Fruit fly (Drosophila melanogaster): Measurements from ENCODE around the gene stwl.

DNA sequence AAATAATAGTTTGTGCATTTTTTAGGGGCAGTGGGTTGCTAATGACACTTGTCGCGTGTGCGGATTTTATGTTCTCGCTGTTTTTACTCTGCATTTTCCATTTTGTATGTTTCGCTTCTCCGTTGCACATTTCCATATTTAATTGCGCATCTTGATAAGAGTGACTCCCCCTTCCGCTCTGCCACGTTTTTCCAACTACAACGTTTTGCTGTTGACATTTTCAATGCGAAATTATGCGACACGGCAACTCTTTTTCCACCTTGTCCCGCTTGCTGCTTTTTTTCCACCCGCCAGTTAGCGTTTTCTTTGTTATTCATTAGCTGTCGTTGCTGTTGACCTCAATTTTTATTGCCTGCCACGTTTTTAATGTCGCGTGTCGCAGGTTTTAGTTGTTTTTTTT is 47.7 kb downstream of the stwl start:
- no peak for TF ChIP-seq h (optimal IDR thresholded peaks at IDR 0.05)
- no peak for TF ChIP-seq psq (optimal IDR thresholded peaks at IDR 0.05)
- no peak for TF ChIP-seq Myc (optimal IDR thresholded peaks at IDR 0.05)
- TF ChIP-seq ttk (optimal IDR thresholded peaks at IDR 0.05) = no peak
- TF ChIP-seq Sin3A (optimal IDR thresholded peaks at IDR 0.05) = no peak
- no peak for TF ChIP-seq insv (optimal IDR thresholded peaks at IDR 0.05)
